Worm (Caenorhabditis elegans) whole organism, L4 larva: ENCODE measurements around the gene nprl-2.

Experiments
- ZK337.2 ChIP-seq: fragments of 200-800 bp; sonication (Bioruptor generic); IDR thresholded peaks from 2 replicates; pipeline ENCODE4 v1.3.6; 2022; ENCODE audit warnings: missing genetic modification reagents, missing genetic modification characterization, missing compliant biosample characterization
- ceh-62 ChIP-seq: sonication (generic microtip); optimal IDR thresholded peaks from 2 replicates; lab custom pipeline; 2017; ENCODE audit warnings: missing biosample characterization, missing genetic modification characterization
- cey-2 ChIP-seq: sonication (generic microtip); optimal IDR thresholded peaks from 3 replicates; lab custom pipeline; 2017; ENCODE audit warnings: missing genetic modification characterization, mild to moderate bottlenecking, missing compliant biosample characterization, antibody characterized with exemption, borderline replicate concordance; ENCODE audit not compliant: insufficient read depth
- fkh-10 ChIP-seq: fragments of 150-350 bp; optimal IDR thresholded peaks from 2 replicates; lab custom pipeline; 2014; ENCODE audit warnings: missing biosample characterization, missing genetic modification reagents, missing genetic modification characterization
- nhr-77 ChIP-seq: fragments of 150-350 bp; optimal IDR thresholded peaks from 2 replicates; lab custom pipeline; 2014; ENCODE audit warnings: missing biosample characterization, missing genetic modification characterization

DNA sequence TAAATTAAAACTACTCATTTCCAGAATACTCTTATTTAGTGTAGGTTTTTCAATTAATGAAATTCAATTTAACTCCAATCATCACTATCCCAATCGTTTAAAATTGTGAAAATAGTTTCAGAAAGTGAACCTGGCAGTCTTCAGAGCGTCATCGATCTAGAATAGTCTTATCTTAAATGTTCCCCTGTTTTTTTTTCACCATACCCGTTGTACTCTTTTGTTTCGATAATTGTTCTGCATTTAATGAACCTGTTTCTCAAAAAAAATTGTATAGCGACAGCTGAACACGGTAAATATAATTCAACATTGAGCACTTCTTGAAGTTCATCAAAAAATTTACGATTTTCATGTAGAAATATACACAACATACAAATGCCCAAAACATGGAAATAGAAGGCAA is 5.4 kb upstream of the nprl-2 start:
- TF ChIP-seq cey-2 (tag; lab: Kevin White, UChicago) (no peak), fkh-10 (no peak), ceh-62 (no peak), nhr-77 (tag; lab: Kevin White, UChicago) (no peak), ZK337.2 (no peak)
